Worm (Caenorhabditis elegans) whole organism, L4 larva: Measurements from ENCODE around the gene R09D1.13.
"Not testable (repeated sequence)": the region's sequence is repeated elsewhere in the genome, so short reads cannot be mapped to it uniquely, and the experiment has no call there.

Experiments used
- F49E8.2 ChIP-seq: sonication (generic microtip); optimal IDR thresholded peaks from 2 replicates; lab custom pipeline; 2016; ENCODE audit warnings: missing compliant biosample characterization, mild to moderate bottlenecking, missing genetic modification characterization, borderline replicate concordance
- T20F7.1 ChIP-seq: fragments of 200-800 bp; sonication (Bioruptor generic); optimal IDR thresholded peaks from 2 replicates; lab custom pipeline; 2018; ENCODE audit warnings: mild to moderate bottlenecking, missing genetic modification characterization, missing compliant biosample characterization
- Y105C5A.15 ChIP-seq: fragments of 200-800 bp; sonication (Bioruptor generic); IDR thresholded peaks from 2 replicates; pipeline ENCODE4 v1.3.6; 2022; ENCODE audit warnings: missing genetic modification characterization, missing compliant biosample characterization
- Y48G9A.11 ChIP-seq: fragments of 200-800 bp; sonication (Bioruptor generic); IDR thresholded peaks from 2 replicates; pipeline ENCODE4 v1.3.6; 2022; ENCODE audit warnings: missing genetic modification reagents, missing genetic modification characterization, missing compliant biosample characterization
- Y5F2A.4 ChIP-seq: fragments of 200-800 bp; sonication (Bioruptor generic); optimal IDR thresholded peaks from 2 replicates; lab custom pipeline; 2018; ENCODE audit warnings: mild to moderate bottlenecking, missing genetic modification characterization, missing compliant biosample characterization
- Y75B8A.6 ChIP-seq: fragments of 200-800 bp; sonication (Bioruptor generic); IDR thresholded peaks from 2 replicates; pipeline ENCODE4 v1.3.6; 2022; ENCODE audit warnings: missing genetic modification reagents, missing genetic modification characterization, missing compliant biosample characterization
- ZK546.5 ChIP-seq, 2 experiments: sonication (generic microtip); optimal IDR thresholded peaks; 2 replicates each; lab custom pipeline; 2017; ENCODE audit warnings: missing biosample characterization in 2 of 2, missing genetic modification characterization in 2 of 2
- aha-1 ChIP-seq: fragments of 150-350 bp; peaks from one replicate; lab custom pipeline; 2014; ENCODE audit warnings: missing biosample characterization, missing genetic modification characterization
- ceh-28 ChIP-seq: fragments of 150-350 bp; optimal IDR thresholded peaks from 2 replicates; lab custom pipeline; 2014; ENCODE audit warnings: missing biosample characterization, missing genetic modification reagents, missing genetic modification characterization
- ceh-62 ChIP-seq: sonication (generic microtip); optimal IDR thresholded peaks from 2 replicates; lab custom pipeline; 2017; ENCODE audit warnings: missing biosample characterization, missing genetic modification characterization
- cey-2 ChIP-seq: sonication (generic microtip); optimal IDR thresholded peaks from 3 replicates; lab custom pipeline; 2017; ENCODE audit warnings: missing genetic modification characterization, mild to moderate bottlenecking, missing compliant biosample characterization, antibody characterized with exemption, borderline replicate concordance; ENCODE audit not compliant: insufficient read depth
- daf-12 ChIP-seq: fragments of 150-350 bp; optimal IDR thresholded peaks from 2 replicates; lab custom pipeline; 2014; ENCODE audit warnings: missing biosample characterization, missing genetic modification reagents, missing genetic modification characterization
- daf-8 ChIP-seq: fragments of 200-800 bp; sonication (Bioruptor generic); IDR thresholded peaks from 2 replicates; pipeline ENCODE4 v1.3.6; 2022; ENCODE audit warnings: missing genetic modification characterization, missing compliant biosample characterization
- dmd-6 ChIP-seq: fragments of 200-800 bp; sonication (Bioruptor generic); IDR thresholded peaks from 2 replicates; pipeline ENCODE4 v1.3.6; 2022; ENCODE audit warnings: missing genetic modification reagents, missing genetic modification characterization, missing compliant biosample characterization
- dpl-1 ChIP-seq: fragments of 150-350 bp; optimal IDR thresholded peaks from 2 replicates; lab custom pipeline; 2014; ENCODE audit warnings: missing biosample characterization, missing genetic modification reagents, missing genetic modification characterization
- dve-1 ChIP-seq: sonication (generic microtip); optimal IDR thresholded peaks from 2 replicates; lab custom pipeline; 2017; ENCODE audit warnings: antibody characterized with exemption, mild to moderate bottlenecking, missing genetic modification characterization, missing compliant biosample characterization; ENCODE audit not compliant: insufficient read depth
- fkh-10 ChIP-seq: fragments of 150-350 bp; optimal IDR thresholded peaks from 2 replicates; lab custom pipeline; 2014; ENCODE audit warnings: missing biosample characterization, missing genetic modification reagents, missing genetic modification characterization
- gei-8 ChIP-seq: fragments of 200-800 bp; sonication (Bioruptor generic); optimal IDR thresholded peaks from 2 replicates; lab custom pipeline; 2018; ENCODE audit warnings: mild to moderate bottlenecking, missing genetic modification characterization, missing compliant biosample characterization
- hlh-11 ChIP-seq: fragments of 200-800 bp; sonication (Bioruptor generic); optimal IDR thresholded peaks from 2 replicates; lab custom pipeline; 2018; ENCODE audit warnings: mild to moderate bottlenecking, missing genetic modification characterization, missing compliant biosample characterization
- hlh-30 ChIP-seq: sonication (generic microtip); optimal IDR thresholded peaks from 2 replicates; lab custom pipeline; 2017; ENCODE audit warnings: antibody characterized with exemption, mild to moderate bottlenecking, missing genetic modification characterization, missing compliant biosample characterization; ENCODE audit not compliant: insufficient read depth
- lin-13 ChIP-seq: fragments of 150-350 bp; optimal IDR thresholded peaks from 2 replicates; lab custom pipeline; 2014; ENCODE audit warnings: missing biosample characterization, missing genetic modification reagents, missing genetic modification characterization
- lin-38 ChIP-seq: fragments of 200-800 bp; sonication (Bioruptor generic); IDR thresholded peaks from 2 replicates; pipeline ENCODE4 v1.3.6; 2022; ENCODE audit warnings: missing genetic modification reagents, missing genetic modification characterization, missing compliant biosample characterization
- lsy-2 ChIP-seq, 2 experiments: fragments of 150-350 bp in 1 of 2; sonication (generic microtip) in 1 of 2; optimal IDR thresholded peaks; 2 replicates each; lab custom pipeline; 2014 to 2017; ENCODE audit warnings: missing biosample characterization in 2 of 2, missing genetic modification characterization in 2 of 2
- mdl-1 ChIP-seq, 2 experiments: fragments of 150-350 bp in 1 of 2; sonication (generic microtip) in 1 of 2; optimal IDR thresholded peaks; 2 replicates each; lab custom pipeline; 2014 to 2017; ENCODE audit warnings: missing biosample characterization in 2 of 2, missing genetic modification characterization in 2 of 2
- mxl-3 ChIP-seq: fragments of 200-800 bp; sonication (Bioruptor generic); optimal IDR thresholded peaks from 2 replicates; lab custom pipeline; 2018; ENCODE audit warnings: mild to moderate bottlenecking, missing genetic modification characterization, missing compliant biosample characterization
- nhr-102 ChIP-seq: sonication (generic microtip); optimal IDR thresholded peaks from 2 replicates; lab custom pipeline; 2016; ENCODE audit warnings: mild to moderate bottlenecking, missing genetic modification characterization, moderate library complexity, missing compliant biosample characterization
- nhr-11 ChIP-seq: fragments of 150-350 bp; optimal IDR thresholded peaks from 2 replicates; lab custom pipeline; 2014; ENCODE audit warnings: missing biosample characterization, missing genetic modification characterization
- nhr-111 ChIP-seq: fragments of 200-800 bp; sonication (Bioruptor generic); optimal IDR thresholded peaks from 2 replicates; lab custom pipeline; 2018; ENCODE audit warnings: mild to moderate bottlenecking, missing genetic modification characterization, missing compliant biosample characterization
- nhr-42 ChIP-seq: fragments of 200-800 bp; sonication (Bioruptor generic); IDR thresholded peaks from 2 replicates; pipeline ENCODE4 v1.3.6; 2022; ENCODE audit warnings: missing genetic modification characterization, missing compliant biosample characterization
- nhr-6 ChIP-seq: fragments of 150-350 bp; optimal IDR thresholded peaks from 2 replicates; lab custom pipeline; 2014; ENCODE audit warnings: missing biosample characterization, missing genetic modification characterization
- nhr-77 ChIP-seq: fragments of 150-350 bp; optimal IDR thresholded peaks from 2 replicates; lab custom pipeline; 2014; ENCODE audit warnings: missing biosample characterization, missing genetic modification characterization
- sdz-12 ChIP-seq: fragments of 200-800 bp; sonication (Bioruptor generic); optimal IDR thresholded peaks from 2 replicates; lab custom pipeline; 2018; ENCODE audit warnings: mild to moderate bottlenecking, missing genetic modification characterization, missing compliant biosample characterization
- snpc-4 ChIP-seq: fragments of 150-350 bp; optimal IDR thresholded peaks from 2 replicates; lab custom pipeline; 2014; ENCODE audit warnings: missing biosample characterization, missing genetic modification characterization
- unc-62 ChIP-seq, 3 experiments: fragments of 150-350 bp in 1 of 3; sonication (generic microtip); optimal IDR thresholded peaks in 2 of 3; peaks in 1 of 3; 1 replicate in 1 of 3; 2 replicates in 2 of 3; lab custom pipeline; 2014 to 2017; ENCODE audit warnings: missing biosample characterization in 3 of 3, missing genetic modification characterization in 3 of 3, missing genetic modification reagents in 3 of 3, missing genotype in 1 of 3
- vab-7 ChIP-seq: fragments of 200-800 bp; sonication (Bioruptor generic); IDR thresholded peaks from 2 replicates; pipeline ENCODE4 v1.3.6; 2022; ENCODE audit warnings: missing genetic modification reagents, missing genetic modification characterization, missing compliant biosample characterization

The R09D1.13 gene

ce11 chrII:9454304-9454703 lies 9.0 kb upstream of the R09D1.13 start, which contains the start of gene chil-19:
Gene chil-19, minus strand, starts transcription at chrII:9454404.
- TF ChIP-seq lin-13 (no peak), mxl-3 (GFP tag; lab: Kevin White, UChicago) (no peak), aha-1 (tag; lab: Kevin White, UChicago) (no peak), nhr-111 (GFP tag; lab: Kevin White, UChicago) (no peak), daf-8 (GFP tag; lab: Robert Waterston, UW) (no peak), hlh-11 (no peak), Y105C5A.15 (GFP tag; lab: Robert Waterston, UW) (no peak), T20F7.1 (GFP tag; lab: Kevin White, UChicago) (no peak)

ce11 chrII:9452172-9452571 lies 6.9 kb upstream of the R09D1.13 start, which contains the start of gene R09D1.12:
Gene R09D1.12, minus strand, starts transcription at chrII:9452272.
- not testable (repeated sequence) for TF ChIP-seq dmd-6; unc-62 (GFP tag; optimal IDR thresholded peaks at IDR 0.05 in 1 of 2; lab: Kevin White, UChicago); unc-62 (tag; optimal IDR thresholded peaks at IDR 0.05; lab: Kevin White, UChicago); nhr-11 (tag; lab: Kevin White, UChicago)

ce11 chrII:9447965-9448364 lies 2.7 kb upstream of the R09D1.13 start, which contains the start of gene chil-18:
Gene chil-18, plus strand, starts transcription at chrII:9448265.
- TF ChIP-seq vab-7 (GFP tag; lab: Robert Waterston, UW) (no peak), nhr-42 (GFP tag; lab: Robert Waterston, UW) (no peak), hlh-30 (tag; lab: Kevin White, UChicago) (no peak), fkh-10 (GFP tag; lab: Kevin White, UChicago) (no peak), cey-2 (tag; lab: Kevin White, UChicago) (no peak), nhr-11 (tag; lab: Kevin White, UChicago) (no peak), nhr-111 (GFP tag; lab: Kevin White, UChicago) (no peak), T20F7.1 (GFP tag; lab: Kevin White, UChicago) (no peak), ZK546.5 (tag; optimal IDR thresholded peaks at IDR 0.05; lab: Kevin White, UChicago) (no peak), sdz-12 (no peak), gei-8 (GFP tag; lab: Kevin White, UChicago) (no peak), Y75B8A.6 (GFP tag; lab: Robert Waterston, UW) (no peak), snpc-4 (tag; lab: Kevin White, UChicago) (no peak), ceh-62 (tag; lab: Kevin White, UChicago) (no peak), nhr-77 (tag; lab: Kevin White, UChicago) (no peak), nhr-102 (tag; lab: Kevin White, UChicago) (no peak), F49E8.2 (tag; lab: Kevin White, UChicago) (no peak), lsy-2 (tag; optimal IDR thresholded peaks at IDR 0.05; lab: Kevin White, UChicago) (no peak), Y5F2A.4 (GFP tag; lab: Kevin White, UChicago) (no peak)
- TF ChIP-seq, all 104 proteins: peak for 0

ce11 chrII:9443522-9443921 lies 1.7 kb downstream of the R09D1.13 start, which contains the start of gene chil-15:
Gene chil-15, minus strand, starts transcription at chrII:9443622.
- no peak for TF ChIP-seq dve-1
- no peak for TF ChIP-seq lin-38 (GFP tag; lab: Robert Waterston, UW)
- TF ChIP-seq daf-12 (tag; lab: Kevin White, UChicago) = no peak
- TF ChIP-seq Y5F2A.4 (GFP tag; lab: Kevin White, UChicago) = no peak
- TF ChIP-seq Y48G9A.11 (GFP tag; lab: Robert Waterston, UW) = no peak
- TF ChIP-seq mdl-1 (tag; optimal IDR thresholded peaks at IDR 0.05; lab: Kevin White, UChicago) = no peak
- no peak for TF ChIP-seq dpl-1 (GFP tag; lab: Kevin White, UChicago)
- no peak for TF ChIP-seq nhr-6 (tag; lab: Kevin White, UChicago)
- TF ChIP-seq ceh-28 (tag; lab: Kevin White, UChicago) = no peak
